Worm (Caenorhabditis elegans): Measurements from ENCODE around the gene H25K10.1.

The H25K10.1 gene

ce11 chrIV:16220688-16221087 lies 18.5 kb downstream of the H25K10.1 start:
- TF ChIP-seq mab-5 (tag; optimal IDR thresholded peaks at IDR 0.05) (no peak), hlh-1 (tag; optimal IDR thresholded peaks at IDR 0.05) (no peak), ces-1 (GFP tag; optimal IDR thresholded peaks at IDR 0.05) (no peak), nhr-28 (tag; optimal IDR thresholded peaks at IDR 0.05) (no peak), zip-8 (tag; optimal IDR thresholded peaks at IDR 0.05) (no peak), cnd-1 (tag; optimal IDR thresholded peaks at IDR 0.05) (no peak), M03D4.4 (tag; optimal IDR thresholded peaks at IDR 0.05) (no peak), elt-1 (tag; optimal IDR thresholded peaks at IDR 0.05; ENCODE audit: borderline replicate concordance, insufficient read depth) (no peak), nhr-12 (tag; optimal IDR thresholded peaks at IDR 0.05) (no peak), ztf-11 (tag; optimal IDR thresholded peaks at IDR 0.05) (no peak)

ce11 chrIV:16221559-16221958 lies 19.4 kb downstream of the H25K10.1 start, which contains the start of gene srv-11:
TSS of gene srv-11 (minus strand) at chrIV:16221659.
- no peak for TF ChIP-seq elt-1 (tag; optimal IDR thresholded peaks at IDR 0.05; ENCODE audit: borderline replicate concordance, insufficient read depth)
- no peak for TF ChIP-seq sem-2 (GFP tag; optimal IDR thresholded peaks at IDR 0.05)
- no peak for TF ChIP-seq unc-62 (GFP tag; optimal IDR thresholded peaks at IDR 0.05)
- no peak for TF ChIP-seq lsy-2 (tag; optimal IDR thresholded peaks at IDR 0.05)
- TF ChIP-seq ces-1 (GFP tag; optimal IDR thresholded peaks at IDR 0.05): no peak
- TF ChIP-seq nhr-28 (tag; optimal IDR thresholded peaks at IDR 0.05): no peak
- TF ChIP-seq ztf-11 (tag; optimal IDR thresholded peaks at IDR 0.05): no peak
- TF ChIP-seq pha-4 (tag; optimal IDR thresholded peaks at IDR 0.05): no peak
- no peak for TF ChIP-seq ham-2 (GFP tag; optimal IDR thresholded peaks at IDR 0.05)

ce11 chrIV:16225747-16226146 lies 23.6 kb downstream of the H25K10.1 start, which contains the start of gene H25K10.4:
TSS of gene H25K10.4 (plus strand) at chrIV:16226047.
- TF ChIP-seq sem-2 (GFP tag; optimal IDR thresholded peaks at IDR 0.05): no peak
- TF ChIP-seq mab-5 (tag; optimal IDR thresholded peaks at IDR 0.05): no peak

ce11 chrIV:16230464-16230863 lies 28.3 kb downstream of the H25K10.1 start:
- TF ChIP-seq bed-3 (GFP tag; optimal IDR thresholded peaks at IDR 0.05) (no peak), unc-62 (GFP tag; optimal IDR thresholded peaks at IDR 0.05) (no peak), sptf-1 (tag; optimal IDR thresholded peaks at IDR 0.05) (no peak), zip-8 (tag; optimal IDR thresholded peaks at IDR 0.05) (no peak), lin-13 (tag; optimal IDR thresholded peaks at IDR 0.05) (no peak), nhr-12 (tag; optimal IDR thresholded peaks at IDR 0.05) (no peak), flh-1 (GFP tag; optimal IDR thresholded peaks at IDR 0.05) (no peak), nhr-237 (tag; optimal IDR thresholded peaks at IDR 0.05) (no peak), ceh-39 (tag; optimal IDR thresholded peaks at IDR 0.05) (no peak), ces-1 (GFP tag; optimal IDR thresholded peaks at IDR 0.05) (no peak)

ce11 chrIV:16233028-16233427 lies 30.9 kb downstream of the H25K10.1 start, which contains the start of the genes hpa-1 and irld-39:
TSS of gene hpa-1 (minus strand) at chrIV:16233128.
TSS of gene irld-39 (plus strand) at chrIV:16233148.
- TF ChIP-seq tbx-8 (GFP tag; optimal IDR thresholded peaks at IDR 0.05) (no peak), ceh-39 (tag; optimal IDR thresholded peaks at IDR 0.05) (no peak), mab-5 (tag; optimal IDR thresholded peaks at IDR 0.05) (no peak)

ce11 chrIV:16236827-16237226 lies 34.7 kb downstream of the H25K10.1 start:
- TF ChIP-seq ceh-43 (GFP tag; optimal IDR thresholded peaks at IDR 0.05) (no peak), sem-2 (GFP tag; optimal IDR thresholded peaks at IDR 0.05) (no peak), ceh-83 (GFP tag; optimal IDR thresholded peaks at IDR 0.05) (no peak), ztf-11 (tag; optimal IDR thresholded peaks at IDR 0.05) (no peak), unc-120 (tag; optimal IDR thresholded peaks at IDR 0.05; ENCODE audit: poor library complexity, severe bottlenecking) (no peak), sptf-1 (tag; optimal IDR thresholded peaks at IDR 0.05) (no peak), nhr-28 (tag; optimal IDR thresholded peaks at IDR 0.05) (no peak), ceh-39 (tag; optimal IDR thresholded peaks at IDR 0.05) (no peak), tbx-8 (GFP tag; optimal IDR thresholded peaks at IDR 0.05) (no peak), blmp-1 (tag; optimal IDR thresholded peaks at IDR 0.05) (no peak), lin-32 (GFP tag; optimal IDR thresholded peaks at IDR 0.05) (no peak), unc-62 (GFP tag; optimal IDR thresholded peaks at IDR 0.05) (no peak), mls-2 (tag; optimal IDR thresholded peaks at IDR 0.05) (no peak), nhr-12 (tag; optimal IDR thresholded peaks at IDR 0.05) (no peak), mab-5 (tag; optimal IDR thresholded peaks at IDR 0.05) (no peak), elt-3 (tag; optimal IDR thresholded peaks at IDR 0.05) (no peak), lin-13 (tag; optimal IDR thresholded peaks at IDR 0.05) (no peak), cnd-1 (tag; optimal IDR thresholded peaks at IDR 0.05) (no peak), flh-1 (GFP tag; optimal IDR thresholded peaks at IDR 0.05) (no peak), nhr-237 (tag; optimal IDR thresholded peaks at IDR 0.05) (no peak)
